Worm (Caenorhabditis elegans) whole organism, L2 larva: ENCODE results near the gene F58F12.12.

ENCODE experiments used
- C34F6.9 ChIP-seq: fragments of 150-350 bp; optimal IDR thresholded peaks from 2 replicates; lab custom pipeline; 2014; ENCODE audit warnings: missing biosample characterization, missing genetic modification characterization
- F13H6.1 ChIP-seq: sonication (generic microtip); optimal IDR thresholded peaks from 2 replicates; lab custom pipeline; 2016; ENCODE audit warnings: missing genetic modification characterization, missing compliant biosample characterization
- Y55F3AM.14 ChIP-seq: fragments of 200-800 bp; sonication (Bioruptor generic); optimal IDR thresholded peaks from 2 replicates; lab custom pipeline; 2018; ENCODE audit warnings: mild to moderate bottlenecking, missing genetic modification characterization, missing compliant biosample characterization
- ZK546.5 ChIP-seq: sonication (generic microtip); optimal IDR thresholded peaks from 2 replicates; lab custom pipeline; 2017; ENCODE audit warnings: missing biosample characterization, missing genetic modification characterization
- ama-1 ChIP-seq: fragments of 150-350 bp; optimal IDR thresholded peaks from 2 replicates; lab custom pipeline; 2018; ENCODE audit warnings: inconsistent platforms
- blmp-1 ChIP-seq: sonication (generic microtip); optimal IDR thresholded peaks from 2 replicates; lab custom pipeline; 2017; ENCODE audit warnings: missing genetic modification characterization, mild to moderate bottlenecking, missing compliant biosample characterization, antibody characterized with exemption, moderate library complexity; ENCODE audit not compliant: insufficient read depth
- ceh-16 ChIP-seq: fragments of 150-350 bp; optimal IDR thresholded peaks from 2 replicates; lab custom pipeline; 2014; ENCODE audit warnings: missing biosample characterization, missing genetic modification characterization
- ceh-82 ChIP-seq: fragments of 150-350 bp; optimal IDR thresholded peaks from 2 replicates; lab custom pipeline; 2014; ENCODE audit warnings: missing biosample characterization, missing genetic modification characterization
- dmd-4 ChIP-seq: sonication (generic microtip); optimal IDR thresholded peaks from 2 replicates; lab custom pipeline; 2017; ENCODE audit warnings: missing biosample characterization, missing genetic modification characterization
- fos-1 ChIP-seq: fragments of 150-350 bp; optimal IDR thresholded peaks from 2 replicates; lab custom pipeline; 2014; ENCODE audit warnings: missing biosample characterization, missing genetic modification characterization
- gmeb-1 ChIP-seq: fragments of 150-350 bp; optimal IDR thresholded peaks from 2 replicates; lab custom pipeline; 2014; ENCODE audit warnings: missing biosample characterization, missing genetic modification characterization
- lin-11 ChIP-seq: fragments of 150-350 bp; sonication (generic microtip); optimal IDR thresholded peaks from 2 replicates; lab custom pipeline; 2014; ENCODE audit warnings: missing biosample characterization, missing genetic modification characterization, inconsistent platforms, mixed read lengths
- lin-13 ChIP-seq: fragments of 150-350 bp; optimal IDR thresholded peaks from 2 replicates; lab custom pipeline; 2014; ENCODE audit warnings: missing biosample characterization, missing genetic modification reagents, missing genetic modification characterization
- lin-39 ChIP-seq: fragments of 150-350 bp; optimal IDR thresholded peaks from 2 replicates; lab custom pipeline; 2014; ENCODE audit warnings: missing biosample characterization, missing genetic modification reagents, missing genetic modification characterization
- mab-5 ChIP-seq: fragments of 150-350 bp; optimal IDR thresholded peaks from 2 replicates; lab custom pipeline; 2014; ENCODE audit warnings: missing biosample characterization, missing genetic modification characterization
- nhr-10 ChIP-seq: sonication (generic microtip); optimal IDR thresholded peaks from 2 replicates; lab custom pipeline; 2017; ENCODE audit warnings: missing biosample characterization, missing genetic modification characterization
- nhr-12 ChIP-seq: fragments of 150-350 bp; optimal IDR thresholded peaks from 2 replicates; lab custom pipeline; 2014; ENCODE audit warnings: missing biosample characterization, missing genetic modification characterization
- nhr-129 ChIP-seq: fragments of 150-350 bp; optimal IDR thresholded peaks from 2 replicates; lab custom pipeline; 2014; ENCODE audit warnings: missing biosample characterization, missing genetic modification characterization
- nhr-21 ChIP-seq: fragments of 150-350 bp; optimal IDR thresholded peaks from 2 replicates; lab custom pipeline; 2014; ENCODE audit warnings: missing biosample characterization, missing genetic modification characterization
- nhr-237 ChIP-seq: fragments of 150-350 bp; optimal IDR thresholded peaks from 2 replicates; lab custom pipeline; 2014; ENCODE audit warnings: missing biosample characterization, missing genetic modification characterization
- nhr-25 ChIP-seq: fragments of 150-350 bp; sonication (generic microtip); optimal IDR thresholded peaks from 3 replicates; lab custom pipeline; 2014; ENCODE audit warnings: missing biosample characterization, missing genetic modification characterization
- nhr-77 ChIP-seq: fragments of 150-350 bp; optimal IDR thresholded peaks from 2 replicates; lab custom pipeline; 2014; ENCODE audit warnings: missing biosample characterization, missing genetic modification characterization
- skn-1 ChIP-seq: sonication (generic microtip); optimal IDR thresholded peaks from 2 replicates; lab custom pipeline; 2017; ENCODE audit warnings: missing biosample characterization, missing genetic modification characterization
- sma-3 ChIP-seq: sonication (generic microtip); optimal IDR thresholded peaks from 2 replicates; lab custom pipeline; 2016; ENCODE audit warnings: missing genetic modification reagents, missing genetic modification characterization, missing compliant biosample characterization
- sma-9 ChIP-seq, 2 experiments: fragments of 150-350 bp in 1 of 2; sonication (generic microtip) in 1 of 2; optimal IDR thresholded peaks; 2 replicates each; lab custom pipeline; 2014 to 2016; ENCODE audit warnings: missing genetic modification characterization in 2 of 2, mild to moderate bottlenecking in 1 of 2, missing biosample characterization in 1 of 2, missing compliant biosample characterization in 1 of 2, missing genetic modification reagents in 1 of 2, moderate library complexity in 1 of 2
- snpc-4 ChIP-seq: fragments of 150-350 bp; optimal IDR thresholded peaks from 2 replicates; lab custom pipeline; 2014; ENCODE audit warnings: missing biosample characterization, missing genetic modification characterization
- unc-39 ChIP-seq: fragments of 150-350 bp; optimal IDR thresholded peaks from 2 replicates; lab custom pipeline; 2014; ENCODE audit warnings: missing biosample characterization, missing genetic modification characterization
- unc-55 ChIP-seq: fragments of 150-350 bp; sonication (generic microtip); optimal IDR thresholded peaks from 3 replicates; lab custom pipeline; 2014; ENCODE audit warnings: missing biosample characterization, missing genetic modification reagents, missing genetic modification characterization
- unc-62 ChIP-seq: fragments of 150-350 bp; optimal IDR thresholded peaks from 2 replicates; lab custom pipeline; 2014; ENCODE audit warnings: missing biosample characterization, missing genetic modification reagents, missing genetic modification characterization
- zag-1 ChIP-seq: fragments of 150-350 bp; optimal IDR thresholded peaks from 2 replicates; lab custom pipeline; 2014; ENCODE audit warnings: missing biosample characterization, missing genetic modification characterization
- ztf-1 ChIP-seq: fragments of 200-800 bp; sonication (Bioruptor generic); conservative IDR thresholded peaks from 2 replicates; pipeline ENCODE4 v1.3.6; 2022; ENCODE audit warnings: missing genetic modification characterization, missing compliant biosample characterization
- ztf-11 ChIP-seq: sonication (generic microtip); optimal IDR thresholded peaks from 2 replicates; lab custom pipeline; 2017; ENCODE audit warnings: missing biosample characterization, missing genetic modification characterization

Gene F58F12.12

DNA sequence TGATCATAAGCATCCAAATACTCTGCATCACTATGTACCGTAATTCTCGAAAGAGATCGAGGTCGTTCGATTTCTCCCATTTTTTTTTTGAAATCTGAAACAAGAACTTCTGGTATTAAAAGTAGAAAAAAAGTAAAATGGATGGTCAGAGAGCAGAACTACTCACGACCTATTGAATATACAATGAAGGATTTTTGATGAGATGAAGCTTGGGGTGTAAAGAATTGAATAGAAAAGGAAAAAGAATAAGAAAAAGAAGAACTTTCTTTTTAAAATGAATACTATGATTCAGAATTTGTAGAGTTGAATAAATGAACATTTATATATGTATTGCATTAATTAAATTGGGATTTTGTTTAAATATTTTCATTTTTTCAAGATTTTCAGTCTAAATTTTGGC, 47.1 kb upstream of the F58F12.12 start, which contains the start of gene ttc-39B:
Gene ttc-39B, minus strand, starts transcription at position 101 of the 400 bp plus-strand sequence.
- TF ChIP-seq mab-5 (tag; lab: Kevin White, UChicago): no peak
- TF ChIP-seq F13H6.1 (tag; lab: Kevin White, UChicago): no peak
- no peak for TF ChIP-seq nhr-12 (tag; lab: Kevin White, UChicago)
- no peak for TF ChIP-seq C34F6.9 (tag; lab: Kevin White, UChicago)
- TF ChIP-seq lin-11 (tag; lab: Kevin White, UChicago): no peak
- no peak for TF ChIP-seq ZK546.5 (tag; lab: Kevin White, UChicago)
- no peak for TF ChIP-seq ceh-16
- no peak for TF ChIP-seq nhr-10 (tag; lab: Kevin White, UChicago)
- no peak for TF ChIP-seq skn-1

DNA sequence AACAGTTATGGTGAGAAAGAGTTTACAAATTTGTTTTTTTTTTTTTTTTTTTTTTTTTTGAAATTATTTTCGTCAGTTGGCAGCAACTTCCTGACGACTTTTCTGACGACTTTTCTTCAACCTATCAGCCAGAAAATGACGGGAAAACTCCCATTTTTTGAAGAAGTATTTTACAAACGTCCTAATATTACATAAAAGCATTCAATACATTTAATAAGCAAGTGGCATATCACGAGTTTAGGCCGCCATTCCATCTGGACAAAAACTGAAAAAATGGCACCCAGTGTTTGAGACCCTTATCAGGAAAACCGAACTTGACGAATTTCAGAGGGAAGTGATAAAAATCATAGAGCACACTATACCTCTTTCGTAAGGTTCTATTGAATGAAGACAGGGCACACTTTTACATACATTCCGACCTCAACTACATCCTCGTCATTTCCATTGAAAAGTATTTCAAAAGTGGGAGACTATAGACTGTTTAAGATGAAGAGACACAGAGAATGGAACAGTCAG, 46.2 kb upstream of the F58F12.12 start:
- TF ChIP-seq fos-1 (tag; lab: Kevin White, UChicago): peak; percentile 33
- TF ChIP-seq ceh-82 (tag; lab: Kevin White, UChicago): no peak
- TF ChIP-seq sma-9 (GFP tag; optimal IDR thresholded peaks at IDR 0.05; lab: Kevin White, UChicago): no peak
- no peak for TF ChIP-seq sma-9 (tag; optimal IDR thresholded peaks at IDR 0.05; lab: Kevin White, UChicago)
- no peak for TF ChIP-seq lin-13
- TF ChIP-seq unc-62: no peak
- TF ChIP-seq Y55F3AM.14 (GFP tag; lab: Kevin White, UChicago): no peak
- no peak for TF ChIP-seq ama-1 (lab: Kevin White, UChicago)
- TF ChIP-seq mab-5 (tag; lab: Kevin White, UChicago): no peak

- TF ChIP-seq fos-1 (tag; lab: Kevin White, UChicago) (peak; percentile 53), gmeb-1 (tag; lab: Kevin White, UChicago) (no peak), nhr-237 (tag; lab: Kevin White, UChicago) (no peak), C34F6.9 (tag; lab: Kevin White, UChicago) (no peak), nhr-21 (peak; percentile 23), lin-11 (tag; lab: Kevin White, UChicago) (peak; percentile 20), zag-1 (tag; lab: Kevin White, UChicago) (no peak), lin-13 (no peak)
Observed at ce11 chrII:6335358-6335757, 45.6 kb upstream of the F58F12.12 start, which contains the start of gene C32D5.14. C32D5.14 (plus strand) TSS chrII:6335488.

DNA sequence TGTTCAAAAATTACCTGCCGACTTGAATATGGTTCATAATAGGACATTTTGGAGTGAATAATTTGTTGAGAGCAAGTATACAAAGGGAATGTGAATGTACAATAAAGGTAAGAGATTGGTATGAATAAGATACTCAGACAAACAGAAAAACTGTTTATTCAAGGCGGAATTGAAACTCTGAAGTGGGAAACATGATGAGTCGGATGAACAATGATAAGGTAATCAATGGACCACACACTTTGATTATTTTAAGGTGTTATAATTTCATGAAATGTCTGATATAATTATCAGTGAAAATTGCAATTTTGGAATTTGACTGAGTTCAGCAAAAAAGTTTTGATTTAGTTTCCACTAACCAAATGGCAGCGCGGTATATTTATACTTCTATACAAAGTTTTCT, 41.5 kb upstream of the F58F12.12 start:
- TF ChIP-seq lin-39 (tag; lab: Kevin White, UChicago): no peak
- TF ChIP-seq fos-1 (tag; lab: Kevin White, UChicago): peak; percentile 46

- no peak for TF ChIP-seq ztf-11
- TF ChIP-seq ztf-1: no peak
- no peak for TF ChIP-seq nhr-12 (tag; lab: Kevin White, UChicago)
- TF ChIP-seq blmp-1 (tag; lab: Kevin White, UChicago): no peak
- TF ChIP-seq unc-39 (tag; lab: Kevin White, UChicago): no peak
- TF ChIP-seq unc-55 (GFP tag; lab: Kevin White, UChicago): no peak
- no peak for TF ChIP-seq sma-3 (GFP tag; lab: Kevin White, UChicago)
- TF ChIP-seq nhr-10 (tag; lab: Kevin White, UChicago): no peak
- no peak for TF ChIP-seq lin-39 (tag; lab: Kevin White, UChicago)
- no peak for TF ChIP-seq snpc-4 (tag; lab: Kevin White, UChicago)
- TF ChIP-seq skn-1: no peak
- no peak for TF ChIP-seq nhr-25 (tag; lab: Kevin White, UChicago)
- TF ChIP-seq dmd-4 (tag; lab: Kevin White, UChicago): no peak
- TF ChIP-seq nhr-77 (tag; lab: Kevin White, UChicago): no peak
Observed at ce11 chrII:6339948-6340347, 41.0 kb upstream of the F58F12.12 start, which contains the start of gene C32D5.7. C32D5.7 (minus strand) TSS chrII:6340048.

ce11 chrII:6341076-6341475, 39.9 kb upstream of the F58F12.12 start:
- TF ChIP-seq fos-1 (tag; lab: Kevin White, UChicago): peak; percentile 42
- TF ChIP-seq nhr-129: no peak
